Fruit fly (Drosophila melanogaster) whole organism, embryonic: Measurements from ENCODE around the gene mxt.

ENCODE experiments used
- BEAF-32 ChIP-seq: fragments of 200-800 bp; sonication (Bioruptor generic); optimal IDR thresholded peaks from 3 replicates; lab custom pipeline; 2017; ENCODE audit warnings: missing biosample characterization, missing genetic modification characterization, mild to moderate bottlenecking, moderate library complexity, missing genetic modification reagents
- Blimp-1 ChIP-seq: fragments of 200-800 bp; sonication (Bioruptor generic); optimal IDR thresholded peaks from 3 replicates; lab custom pipeline; 2018; ENCODE audit warnings: missing biosample characterization, missing genetic modification characterization, mild to moderate bottlenecking, moderate library complexity, missing genetic modification reagents
- CG10209 ChIP-seq: fragments of 200-800 bp; sonication (Bioruptor generic); optimal IDR thresholded peaks from 3 replicates; lab custom pipeline; 2017; ENCODE audit warnings: missing biosample characterization, mild to moderate bottlenecking, missing genetic modification characterization, missing genetic modification reagents
- CG10274 ChIP-seq: fragments of 200-800 bp; sonication (Bioruptor generic); optimal IDR thresholded peaks from 3 replicates; lab custom pipeline; 2017; ENCODE audit warnings: missing biosample characterization, mild to moderate bottlenecking, missing genetic modification characterization
- CG15601 ChIP-seq: fragments of 200-800 bp; sonication (Bioruptor generic); optimal IDR thresholded peaks from 3 replicates; lab custom pipeline; 2019; ENCODE audit warnings: missing biosample characterization, mild to moderate bottlenecking, missing genetic modification characterization, moderate library complexity
- CG1647 ChIP-seq: fragments of 200-800 bp; sonication (Bioruptor generic); optimal IDR thresholded peaks from 3 replicates; lab custom pipeline; 2016; ENCODE audit warnings: missing biosample characterization, missing genetic modification characterization
- CG16863 ChIP-seq: fragments of 200-800 bp; sonication (Bioruptor generic); optimal IDR thresholded peaks from 3 replicates; lab custom pipeline; 2016; ENCODE audit warnings: missing biosample characterization, missing genetic modification characterization
- CG17328 ChIP-seq: fragments of 200-800 bp; sonication (Bioruptor generic); IDR thresholded peaks from 2 replicates; pipeline ENCODE4 v1.3.6; 2022; ENCODE audit warnings: missing biosample characterization, missing genetic modification characterization
- CG2875 ChIP-seq: fragments of 200-800 bp; sonication (Bioruptor generic); optimal IDR thresholded peaks from 2 replicates; lab custom pipeline; 2017; ENCODE audit warnings: missing biosample characterization, mild to moderate bottlenecking, missing genetic modification characterization, missing genetic modification reagents
- CG31388 ChIP-seq: fragments of 200-800 bp; sonication (Bioruptor generic); optimal IDR thresholded peaks from 2 replicates; lab custom pipeline; 2016; ENCODE audit warnings: missing biosample characterization, missing genetic modification characterization
- CG32767 ChIP-seq: fragments of 200-800 bp; sonication (Bioruptor generic); IDR thresholded peaks from 2 replicates; pipeline ENCODE4 v1.3.6; 2022; ENCODE audit warnings: missing biosample characterization, missing genetic modification characterization
- CG3281 ChIP-seq: fragments of 200-800 bp; sonication (Bioruptor generic); optimal IDR thresholded peaks from 3 replicates; lab custom pipeline; 2017; ENCODE audit warnings: missing biosample characterization, mild to moderate bottlenecking, missing genetic modification characterization
- CG3838 ChIP-seq: fragments of 200-800 bp; sonication (Bioruptor generic); optimal IDR thresholded peaks from 3 replicates; lab custom pipeline; 2016; ENCODE audit warnings: missing biosample characterization, missing genetic modification characterization
- CG4360 ChIP-seq: fragments of 200-800 bp; sonication (Bioruptor generic); IDR thresholded peaks from 2 replicates; pipeline ENCODE4 v1.3.6; 2022; ENCODE audit warnings: missing biosample characterization, missing genetic modification characterization
- CG7357 ChIP-seq: fragments of 200-800 bp; sonication (Bioruptor generic); IDR thresholded peaks from 3 replicates; pipeline ENCODE4 v1.3.6; 2022; ENCODE audit warnings: missing biosample characterization, missing genetic modification characterization
- CG7786 ChIP-seq: fragments of 200-800 bp; sonication (Bioruptor generic); optimal IDR thresholded peaks from 2 replicates; lab custom pipeline; 2016; ENCODE audit warnings: missing biosample characterization, missing genetic modification characterization
- CG7839 ChIP-seq: fragments of 200-800 bp; sonication (Bioruptor generic); optimal IDR thresholded peaks from 3 replicates; lab custom pipeline; 2018; ENCODE audit warnings: missing biosample characterization, mild to moderate bottlenecking, missing genetic modification characterization, moderate library complexity
- CG8290 ChIP-seq, 3 experiments: fragments of 200-800 bp; sonication (Bioruptor generic); optimal IDR thresholded peaks; 2 replicates each; lab custom pipeline; 2016 to 2019; ENCODE audit warnings: missing biosample characterization in 3 of 3, missing genetic modification characterization in 3 of 3, mild to moderate bottlenecking in 2 of 3, moderate library complexity in 1 of 3
- CG8944 ChIP-seq: fragments of 200-800 bp; sonication (Bioruptor generic); optimal IDR thresholded peaks from 3 replicates; lab custom pipeline; 2016; ENCODE audit warnings: missing biosample characterization, missing genetic modification characterization
- Dip3 ChIP-seq: fragments of 200-800 bp; sonication (Bioruptor generic); optimal IDR thresholded peaks from 3 replicates; lab custom pipeline; 2016; ENCODE audit warnings: missing biosample characterization, missing genetic modification characterization
- Doc3 ChIP-seq: fragments of 200-800 bp; sonication (Bioruptor generic); IDR thresholded peaks from 3 replicates; pipeline ENCODE4 v1.3.6; 2022; ENCODE audit warnings: missing biosample characterization, missing genetic modification characterization; ENCODE audit not compliant: partially characterized antibody
- Dref ChIP-seq: fragments of 200-800 bp; sonication (Bioruptor generic); IDR thresholded peaks from 2 replicates; pipeline ENCODE4 v1.3.6; 2022; ENCODE audit warnings: missing biosample characterization, missing genetic modification characterization
- Ets97D ChIP-seq: fragments of 200-800 bp; sonication (Bioruptor generic); optimal IDR thresholded peaks from 3 replicates; lab custom pipeline; 2016; ENCODE audit warnings: missing biosample characterization, missing genetic modification characterization
- Hr39 ChIP-seq: fragments of >200 bp; optimal IDR thresholded peaks from 2 replicates; lab custom pipeline; 2017
- Hr51 ChIP-seq, 2 experiments: fragments of 200-800 bp; sonication (Bioruptor generic); optimal IDR thresholded peaks; 2 replicates in 1 of 2; 3 replicates in 1 of 2; lab custom pipeline; 2016 to 2018; ENCODE audit warnings: missing biosample characterization in 2 of 2, missing genetic modification characterization in 2 of 2, mild to moderate bottlenecking in 1 of 2, moderate library complexity in 1 of 2
- MESR4 ChIP-seq: fragments of 200-800 bp; sonication (Bioruptor generic); optimal IDR thresholded peaks from 2 replicates; lab custom pipeline; 2018; ENCODE audit warnings: missing biosample characterization, mild to moderate bottlenecking, missing genetic modification characterization, moderate library complexity
- Med ChIP-seq: fragments of 200-800 bp; sonication (Bioruptor generic); peaks from one replicate; lab custom pipeline; 2016; ENCODE audit warnings: missing biosample characterization, missing genetic modification characterization, mild to moderate bottlenecking, inconsistent platforms, moderate library complexity
- Pdp1 ChIP-seq, 2 experiments: fragments of 200-800 bp; sonication (Bioruptor generic); optimal IDR thresholded peaks; 3 replicates each; lab custom pipeline; 2016; ENCODE audit warnings: missing biosample characterization in 2 of 2, missing genetic modification characterization in 2 of 2, mild to moderate bottlenecking in 1 of 2, moderate library complexity in 1 of 2
- Rfx ChIP-seq: fragments of 200-800 bp; sonication (Bioruptor generic); IDR thresholded peaks from 2 replicates; pipeline ENCODE4 v1.3.6; 2022; ENCODE audit warnings: missing biosample characterization, missing genetic modification characterization
- Sox100B ChIP-seq: fragments of 200-800 bp; sonication (Bioruptor generic); optimal IDR thresholded peaks from 3 replicates; lab custom pipeline; 2018; ENCODE audit warnings: missing biosample characterization, mild to moderate bottlenecking, missing genetic modification characterization
- Trl ChIP-seq, 3 experiments: fragments of >200 bp in 2 of 3; fragments of 200-800 bp in 1 of 3; sonication (Bioruptor generic) in 1 of 3; optimal IDR thresholded peaks; 2 replicates in 1 of 3; 3 replicates in 2 of 3; lab custom pipeline; 2016 to 2017; ENCODE audit warnings: missing biosample characterization in 1 of 3, missing genetic modification characterization in 1 of 3
- Vsx1 ChIP-seq: fragments of 200-800 bp; sonication (Bioruptor generic); optimal IDR thresholded peaks from 2 replicates; lab custom pipeline; 2017; ENCODE audit warnings: missing biosample characterization, mild to moderate bottlenecking, missing genetic modification characterization, missing genetic modification reagents
- YL-1 ChIP-seq: fragments of 200-800 bp; sonication (Bioruptor generic); optimal IDR thresholded peaks from 3 replicates; lab custom pipeline; 2017; ENCODE audit warnings: missing biosample characterization, mild to moderate bottlenecking, missing genetic modification characterization
- abd-A ChIP-seq: fragments of 200-800 bp; sonication (Bioruptor generic); optimal IDR thresholded peaks from 3 replicates; lab custom pipeline; 2019; ENCODE audit warnings: missing biosample characterization, mild to moderate bottlenecking, missing genetic modification characterization, moderate library complexity
- ato ChIP-seq: fragments of 200-800 bp; sonication (Bioruptor generic); IDR thresholded peaks from 2 replicates; pipeline ENCODE4 v1.3.6; 2022; ENCODE audit warnings: missing biosample characterization, missing genetic modification characterization; ENCODE audit not compliant: partially characterized antibody
- chif ChIP-seq, 2 experiments: fragments of 200-800 bp; sonication (Bioruptor generic); optimal IDR thresholded peaks; 3 replicates each; lab custom pipeline; 2016; ENCODE audit warnings: missing biosample characterization in 2 of 2, missing genetic modification characterization in 2 of 2
- dimm ChIP-seq: fragments of 200-800 bp; sonication (Bioruptor generic); IDR thresholded peaks from 2 replicates; pipeline ENCODE4 v1.3.6; 2022; ENCODE audit warnings: missing biosample characterization, missing genetic modification characterization
- gro ChIP-seq: fragments of 200-800 bp; sonication (Bioruptor generic); optimal IDR thresholded peaks from 2 replicates; lab custom pipeline; 2016; ENCODE audit warnings: missing biosample characterization, missing genetic modification characterization
- her ChIP-seq: fragments of 200-800 bp; sonication (Bioruptor generic); optimal IDR thresholded peaks from 2 replicates; lab custom pipeline; 2016; ENCODE audit warnings: missing biosample characterization, missing genetic modification characterization
- hth ChIP-seq: fragments of >200 bp; optimal IDR thresholded peaks from 2 replicates; lab custom pipeline; 2017; ENCODE audit warnings: inconsistent platforms
- ind ChIP-seq: fragments of 200-800 bp; sonication (Bioruptor generic); optimal IDR thresholded peaks from 3 replicates; lab custom pipeline; 2016; ENCODE audit warnings: missing biosample characterization, missing genetic modification characterization
- insv ChIP-seq, 2 experiments: fragments of 200-800 bp; sonication (Bioruptor generic); optimal IDR thresholded peaks; 3 replicates each; lab custom pipeline; 2016 to 2018; ENCODE audit warnings: missing biosample characterization in 2 of 2, missing genetic modification characterization in 2 of 2
- mld ChIP-seq: fragments of 200-800 bp; sonication (Bioruptor generic); IDR thresholded peaks from 3 replicates; pipeline ENCODE4 v1.3.6; 2022; ENCODE audit warnings: missing biosample characterization, missing genetic modification characterization; ENCODE audit not compliant: partially characterized antibody
- sens ChIP-seq: fragments of 200-800 bp; sonication (Bioruptor generic); peaks from one replicate; lab custom pipeline; 2016; ENCODE audit warnings: missing biosample characterization, missing genetic modification characterization
- sqz ChIP-seq: fragments of 200-800 bp; sonication (Bioruptor generic); optimal IDR thresholded peaks from 3 replicates; lab custom pipeline; 2018; ENCODE audit warnings: missing biosample characterization, mild to moderate bottlenecking, missing genetic modification characterization
- sr ChIP-seq: fragments of 200-800 bp; sonication (Bioruptor generic); IDR thresholded peaks from 3 replicates; pipeline ENCODE4 v1.3.6; 2022; ENCODE audit warnings: missing biosample characterization, missing genetic modification characterization
- stwl ChIP-seq: fragments of 200-800 bp; sonication (Bioruptor generic); optimal IDR thresholded peaks from 3 replicates; lab custom pipeline; 2018; ENCODE audit warnings: missing biosample characterization, mild to moderate bottlenecking, missing genetic modification characterization, moderate library complexity
- trem ChIP-seq: fragments of 200-800 bp; optimal IDR thresholded peaks from 3 replicates; lab custom pipeline; 2019; ENCODE audit warnings: missing biosample characterization, mild to moderate bottlenecking, missing genetic modification characterization, moderate library complexity
- trh ChIP-seq: fragments of 200-800 bp; sonication (Bioruptor generic); optimal IDR thresholded peaks from 2 replicates; lab custom pipeline; 2016; ENCODE audit warnings: missing biosample characterization, missing genetic modification characterization
- zf30C ChIP-seq: fragments of 200-800 bp; sonication (Bioruptor generic); optimal IDR thresholded peaks from 3 replicates; lab custom pipeline; 2018; ENCODE audit warnings: missing biosample characterization, mild to moderate bottlenecking, missing genetic modification characterization

mxt gene

dm6 chr2L:4850356-4850755, 3.3 kb upstream of the mxt start, which contains the start of the genes mRpS2 and Mon1 (continued):
- peak; percentile 95 for TF ChIP-seq Blimp-1 (GFP tag; lab: Kevin White, UChicago)
- TF ChIP-seq Ets97D (GFP tag; lab: Kevin White, UChicago) = peak; percentile 72
- peak; percentile 83 for TF ChIP-seq Dip3 (GFP tag; lab: Kevin White, UChicago)
- TF ChIP-seq Sox100B = peak; percentile 90
- TF ChIP-seq stwl (tag; lab: Kevin White, UChicago) = peak; percentile 96
- TF ChIP-seq ato (GFP tag; lab: Robert Waterston, UW) = no peak
- TF ChIP-seq insv (GFP tag; optimal IDR thresholded peaks at IDR 0.05; lab: Kevin White, UChicago) = peak in 1 of 2 experiments; percentile 57
- peak; percentile 16 for TF ChIP-seq BEAF-32 (GFP tag; lab: Kevin White, UChicago)
- peak; percentile 97 for TF ChIP-seq Rfx
- peak; percentile 85 for TF ChIP-seq CG1647 (GFP tag; lab: Kevin White, UChicago)
- TF ChIP-seq CG8944 = peak; percentile 69
- peak; percentile 95 for TF ChIP-seq CG3281 (GFP tag; lab: Kevin White, UChicago)
- TF ChIP-seq trh = peak; percentile 84
- peak; percentile 89 for TF ChIP-seq dimm (GFP tag; lab: Robert Waterston, UW)
- TF ChIP-seq Hr51 (GFP tag; optimal IDR thresholded peaks at IDR 0.05; lab: Kevin White, UChicago) = peak; percentile 87 to 96
- TF ChIP-seq CG31388 (GFP tag; lab: Kevin White, UChicago) = peak; percentile 78
- TF ChIP-seq gro (GFP tag; lab: Kevin White, UChicago) = peak; percentile 86
- TF ChIP-seq CG8290 (GFP tag; optimal IDR thresholded peaks at IDR 0.05; lab: Kevin White, UChicago) = peak; percentile 89
- TF ChIP-seq CG8290 (tag; optimal IDR thresholded peaks at IDR 0.05; lab: Kevin White, UChicago) = peak; percentile 79 to 90
- peak; percentile 96 for TF ChIP-seq Med (GFP tag; lab: Kevin White, UChicago)
- peak; percentile 78; the same call in 2 of the 3 replicates for TF ChIP-seq sr (GFP tag; lab: Robert Waterston, UW)
- peak; percentile 70 for TF ChIP-seq CG3838
- no peak for TF ChIP-seq zf30C (GFP tag; lab: Kevin White, UChicago)
- TF ChIP-seq Vsx1 (GFP tag; lab: Kevin White, UChicago) = no peak
- peak; percentile 51 for TF ChIP-seq CG16863
- TF ChIP-seq Dref (GFP tag; lab: Robert Waterston, UW) = 0 out of 2 replicates have a peak, but pooled peaks have one; percentile 37
- no peak for TF ChIP-seq Doc3
- peak; percentile 94 for TF ChIP-seq CG10209 (GFP tag; lab: Kevin White, UChicago)
- no peak for TF ChIP-seq abd-A (tag; lab: Kevin White, UChicago)
- TF ChIP-seq CG7786 (GFP tag; lab: Kevin White, UChicago) = peak; percentile 78
- TF ChIP-seq ind = peak; percentile 97
- peak; percentile 95 for TF ChIP-seq CG7839
- TF ChIP-seq Trl (optimal IDR thresholded peaks at IDR 0.05; lab: Kevin White, UChicago) = no peak
- TF ChIP-seq Trl (GFP tag; optimal IDR thresholded peaks at IDR 0.05; lab: Kevin White, UChicago) = peak; percentile 87

dm6 chr2L:4846629-4847125, 418 bp downstream of the mxt start:
- TF ChIP-seq CG15601 (tag; lab: Kevin White, UChicago) (peak; percentile 23), MESR4 (GFP tag; lab: Kevin White, UChicago) (peak; percentile 49), CG10274 (GFP tag; lab: Kevin White, UChicago) (no peak), mld (GFP tag; lab: Robert Waterston, UW) (0 out of 3 replicates have a peak, but pooled peaks have one; percentile 22), CG17328 (GFP tag; lab: Robert Waterston, UW) (no peak), trem (tag; lab: Kevin White, UChicago) (no peak), chif (GFP tag; optimal IDR thresholded peaks at IDR 0.05; lab: Kevin White, UChicago) (no peak), Pdp1 (GFP tag; optimal IDR thresholded peaks at IDR 0.05; lab: Kevin White, UChicago) (peak in 1 of 2 experiments; percentile 71), her (no peak), CG32767 (GFP tag; lab: Robert Waterston, UW) (no peak), sr (GFP tag; lab: Robert Waterston, UW) (0 out of 3 replicates have a peak, but pooled peaks have one; percentile 54), zf30C (GFP tag; lab: Kevin White, UChicago) (no peak), sens (GFP tag; lab: Kevin White, UChicago) (peak; percentile 52), CG7357 (GFP tag; lab: Robert Waterston, UW) (no peak), sqz (peak; percentile 41), CG4360 (peak; percentile 84), YL-1 (GFP tag; lab: Kevin White, UChicago) (no peak), CG2875 (GFP tag; lab: Kevin White, UChicago) (no peak), Hr39 (lab: Kevin White, UChicago) (no peak), hth (lab: Kevin White, UChicago) (no peak)
